Fruit fly (Drosophila melanogaster) whole organism, adult: ENCODE measurements around the gene feo.

Experiments used
- CG33017 ChIP-seq: fragments of 200-800 bp; sonication (Bioruptor generic); optimal IDR thresholded peaks from 2 replicates; lab custom pipeline; 2018; ENCODE audit warnings: missing biosample characterization, mild to moderate bottlenecking, missing genetic modification characterization, moderate library complexity
- CG5204 ChIP-seq: fragments of 200-800 bp; sonication (Bioruptor generic); optimal IDR thresholded peaks from 2 replicates; lab custom pipeline; 2016; ENCODE audit warnings: missing biosample characterization, missing genetic modification characterization
- CG7101 ChIP-seq: fragments of 200-800 bp; sonication (Bioruptor generic); optimal IDR thresholded peaks from 2 replicates; lab custom pipeline; 2018; ENCODE audit warnings: missing biosample characterization, mild to moderate bottlenecking, missing genetic modification characterization, moderate library complexity
- Clk ChIP-seq: fragments of 200-800 bp; sonication (Bioruptor generic); optimal IDR thresholded peaks from 2 replicates; lab custom pipeline; 2017; ENCODE audit warnings: missing biosample characterization, missing genetic modification characterization
- Hr96 ChIP-seq: fragments of 200-800 bp; sonication (Bioruptor generic); optimal IDR thresholded peaks from 2 replicates; lab custom pipeline; 2016; ENCODE audit warnings: missing biosample characterization, missing genetic modification characterization
- bab1 ChIP-seq: fragments of 200-800 bp; sonication (Bioruptor generic); optimal IDR thresholded peaks from 3 replicates; lab custom pipeline; 2019; ENCODE audit warnings: missing biosample characterization, mild to moderate bottlenecking, missing genetic modification characterization, moderate library complexity
- cnc ChIP-seq, 2 experiments: fragments of >200 bp; optimal IDR thresholded peaks; 2 replicates each; lab custom pipeline; 2017
- kay ChIP-seq: fragments of 200-800 bp; sonication (Bioruptor generic); peaks from one replicate; lab custom pipeline; 2016; ENCODE audit warnings: missing biosample characterization, missing genetic modification characterization, borderline replicate concordance
- pad ChIP-seq: fragments of 200-800 bp; sonication (Bioruptor generic); optimal IDR thresholded peaks from 3 replicates; lab custom pipeline; 2017; ENCODE audit warnings: missing biosample characterization, missing genetic modification characterization, mild to moderate bottlenecking, moderate library complexity, missing genetic modification reagents

dm6 chrX:10847447-10847846 lies 7.2 kb downstream of the feo start:
- no peak for TF ChIP-seq kay
- TF ChIP-seq Clk = no peak
- no peak for TF ChIP-seq Hr96 (GFP tag; lab: Kevin White, UChicago)
- TF ChIP-seq CG5204 (GFP tag; lab: Kevin White, UChicago) = no peak
- TF ChIP-seq CG7101 (tag; lab: Kevin White, UChicago) = no peak
- no peak for TF ChIP-seq CG33017 (tag; lab: Kevin White, UChicago)
- no peak for TF ChIP-seq cnc (optimal IDR thresholded peaks at IDR 0.05; lab: Kevin White, UChicago)
- TF ChIP-seq pad = no peak
- no peak for TF ChIP-seq bab1
